Worm (Caenorhabditis elegans): ENCODE measurements around the gene pmk-2.

pmk-2 gene

ce11 chrIV:8183313-8183712 lies 40.0 kb downstream of the pmk-2 start (continued):
- TF ChIP-seq mdl-1 (tag; optimal IDR thresholded peaks at IDR 0.05) (peak in 1 of 2 experiments; percentile 7), ztf-1 (GFP tag; conservative IDR thresholded peaks at IDR 0.05) (no peak)

ce11 chrIV:8188421-8189112 lies 45.3 kb downstream of the pmk-2 start:
- TF ChIP-seq nhr-77 (tag; optimal IDR thresholded peaks at IDR 0.05): no peak
- TF ChIP-seq alr-1 (tag; optimal IDR thresholded peaks at IDR 0.05): no peak
- no peak for TF ChIP-seq egl-27 (tag; optimal IDR thresholded peaks at IDR 0.05)
- TF ChIP-seq F13H6.1 (tag; optimal IDR thresholded peaks at IDR 0.05): no peak
- no peak for TF ChIP-seq dmd-4 (tag; optimal IDR thresholded peaks at IDR 0.05)
- TF ChIP-seq zag-1 (tag; optimal IDR thresholded peaks at IDR 0.05): no peak
- TF ChIP-seq Y55F3AM.14 (GFP tag; optimal IDR thresholded peaks at IDR 0.05): no peak
- TF ChIP-seq nhr-6 (tag; optimal IDR thresholded peaks at IDR 0.05): no peak
- no peak for TF ChIP-seq nhr-25 (tag; optimal IDR thresholded peaks at IDR 0.05)
- TF ChIP-seq ztf-4 (tag; optimal IDR thresholded peaks at IDR 0.05): no peak
- no peak for TF ChIP-seq unc-62 (GFP tag; optimal IDR thresholded peaks at IDR 0.05)
- no peak for TF ChIP-seq mbf-1 (tag; optimal IDR thresholded peaks at IDR 0.05)
- TF ChIP-seq elt-3 (tag; optimal IDR thresholded peaks at IDR 0.05): no peak

ce11 chrIV:8189667-8190066 lies 46.4 kb downstream of the pmk-2 start:
- TF ChIP-seq mab-5 (tag; optimal IDR thresholded peaks at IDR 0.05) (no peak), aly-2 (tag; optimal IDR thresholded peaks at IDR 0.05) (no peak), nhr-77 (tag; optimal IDR thresholded peaks at IDR 0.05) (no peak), crh-2 (tag; optimal IDR thresholded peaks at IDR 0.05) (no peak), fos-1 (tag; optimal IDR thresholded peaks at IDR 0.05) (no peak), nhr-237 (tag; optimal IDR thresholded peaks at IDR 0.05) (no peak), alr-1 (tag; optimal IDR thresholded peaks at IDR 0.05) (no peak), nhr-129 (tag; optimal IDR thresholded peaks at IDR 0.05) (no peak), Y55F3AM.14 (GFP tag; optimal IDR thresholded peaks at IDR 0.05) (no peak), ceh-82 (tag; optimal IDR thresholded peaks at IDR 0.05) (no peak), ama-1 (optimal IDR thresholded peaks at IDR 0.05) (no peak), unc-62 (GFP tag; optimal IDR thresholded peaks at IDR 0.05) (no peak), nhr-25 (tag; optimal IDR thresholded peaks at IDR 0.05) (no peak), ztf-1 (GFP tag; conservative IDR thresholded peaks at IDR 0.05) (no peak), snpc-4 (tag; optimal IDR thresholded peaks at IDR 0.05) (no peak), nhr-6 (tag; optimal IDR thresholded peaks at IDR 0.05) (no peak)

- TF ChIP-seq ceh-82 (tag; optimal IDR thresholded peaks at IDR 0.05): no peak
- TF ChIP-seq C34F6.9 (tag; optimal IDR thresholded peaks at IDR 0.05): no peak
- no peak for TF ChIP-seq lsy-2 (tag; optimal IDR thresholded peaks at IDR 0.05)
- TF ChIP-seq ZK546.5 (tag; optimal IDR thresholded peaks at IDR 0.05): no peak
- no peak for TF ChIP-seq nhr-77 (tag; optimal IDR thresholded peaks at IDR 0.05)
- no peak for TF ChIP-seq nhr-21 (tag; optimal IDR thresholded peaks at IDR 0.05)
- TF ChIP-seq snpc-4 (tag; optimal IDR thresholded peaks at IDR 0.05): no peak
- no peak for TF ChIP-seq lin-13 (GFP tag; optimal IDR thresholded peaks at IDR 0.05)
- no peak for TF ChIP-seq dmd-4 (tag; optimal IDR thresholded peaks at IDR 0.05)
- no peak for TF ChIP-seq mab-5 (tag; optimal IDR thresholded peaks at IDR 0.05)
- no peak for TF ChIP-seq F13H6.1 (tag; optimal IDR thresholded peaks at IDR 0.05)
- no peak for TF ChIP-seq ceh-16 (tag; optimal IDR thresholded peaks at IDR 0.05)
- TF ChIP-seq crh-2 (tag; optimal IDR thresholded peaks at IDR 0.05): no peak
- no peak for TF ChIP-seq gmeb-1 (tag; optimal IDR thresholded peaks at IDR 0.05)
- TF ChIP-seq nhr-12 (tag; optimal IDR thresholded peaks at IDR 0.05): no peak
- no peak for TF ChIP-seq sma-3 (GFP tag; optimal IDR thresholded peaks at IDR 0.05)
- no peak for TF ChIP-seq mdl-1 (tag; optimal IDR thresholded peaks at IDR 0.05)
- TF ChIP-seq nhr-10 (tag; optimal IDR thresholded peaks at IDR 0.05): no peak
- TF ChIP-seq nhr-25 (tag; optimal IDR thresholded peaks at IDR 0.05): no peak
Measured at ce11 chrIV:8192878-8193277, 49.6 kb downstream of the pmk-2 start.

Measured in whole organism, L2 larva.